Fruit fly (Drosophila melanogaster) whole organism, wandering third instar larva: ENCODE results near the gene CG14969.

Experiments
- GATAd ChIP-seq: sonication (Bioruptor generic); optimal IDR thresholded peaks from 2 replicates; lab custom pipeline; 2016; ENCODE audit warnings: missing biosample characterization, missing genetic modification characterization
- ey ChIP-seq: fragments of 200-800 bp; sonication (Bioruptor generic); optimal IDR thresholded peaks from 2 replicates; lab custom pipeline; 2016; ENCODE audit warnings: missing biosample characterization, missing genetic modification characterization
- foxo ChIP-seq, 2 experiments: fragments of 200-800 bp; sonication (Bioruptor generic); optimal IDR thresholded peaks; 2 replicates in 1 of 2; 3 replicates in 1 of 2; lab custom pipeline; 2016 to 2017; ENCODE audit warnings: missing biosample characterization in 2 of 2, missing genetic modification characterization in 2 of 2
- pan ChIP-seq: fragments of >200 bp; optimal IDR thresholded peaks from 2 replicates; lab custom pipeline; 2017
- psq ChIP-seq: fragments of 200-800 bp; sonication (Bioruptor generic); optimal IDR thresholded peaks from 3 replicates; lab custom pipeline; 2017; ENCODE audit warnings: missing biosample characterization, mild to moderate bottlenecking, missing genetic modification characterization, moderate library complexity
- rgr ChIP-seq: fragments of 200-800 bp; sonication (Bioruptor generic); optimal IDR thresholded peaks from 3 replicates; lab custom pipeline; 2016; ENCODE audit warnings: missing biosample characterization, mild to moderate bottlenecking, missing genetic modification characterization
- usp ChIP-seq: fragments of >200 bp; optimal IDR thresholded peaks from 2 replicates; lab custom pipeline; 2017; ENCODE audit warnings: missing biosample characterization, missing genetic modification characterization

- no peak for TF ChIP-seq rgr (GFP tag; lab: Kevin White, UChicago)
- no peak for TF ChIP-seq usp (GFP tag; lab: Kevin White, UChicago)
- TF ChIP-seq GATAd (GFP tag; lab: Kevin White, UChicago) = no peak
- TF ChIP-seq ey (GFP tag; lab: Kevin White, UChicago) = no peak
- no peak for TF ChIP-seq pan (lab: Kevin White, UChicago)
- no peak for TF ChIP-seq psq
- TF ChIP-seq foxo (GFP tag; optimal IDR thresholded peaks at IDR 0.05; lab: Kevin White, UChicago) = no peak
These were observed 18.5 kb upstream of the CG14969 start for dm6 chr3L:3353297-3353696.
